Fruit fly (Drosophila melanogaster) whole organism, embryonic: ENCODE results near the gene CG15337.
A peak's percentile ranks its signal among the peaks of the same experiment; 100 is the strongest.

ENCODE experiments used
- Abd-B ChIP-seq: fragments of 200-800 bp; sonication (Bioruptor generic); optimal IDR thresholded peaks from 2 replicates; lab custom pipeline; 2018; ENCODE audit warnings: missing biosample characterization, mild to moderate bottlenecking, missing genetic modification characterization, moderate library complexity
- Adf1 ChIP-seq: fragments of 200-800 bp; sonication (Bioruptor generic); IDR thresholded peaks from 2 replicates; pipeline ENCODE4 v1.3.6; 2022; ENCODE audit warnings: missing biosample characterization, missing genetic modification characterization
- Atf6 ChIP-seq: fragments of 200-800 bp; sonication (Bioruptor generic); IDR thresholded peaks from 2 replicates; pipeline ENCODE4 v1.3.6; 2022; ENCODE audit warnings: missing biosample characterization, missing genetic modification characterization
- B-H2 ChIP-seq: fragments of 200-800 bp; sonication (Bioruptor generic); optimal IDR thresholded peaks from 2 replicates; lab custom pipeline; 2018; ENCODE audit warnings: missing biosample characterization, mild to moderate bottlenecking, missing genetic modification characterization
- BtbVII ChIP-seq: fragments of 200-800 bp; sonication (Bioruptor generic); optimal IDR thresholded peaks from 3 replicates; lab custom pipeline; 2017; ENCODE audit warnings: missing biosample characterization, mild to moderate bottlenecking, missing genetic modification characterization
- CG12219 ChIP-seq: fragments of 200-800 bp; sonication (Bioruptor generic); optimal IDR thresholded peaks from 3 replicates; lab custom pipeline; 2018; ENCODE audit warnings: missing biosample characterization, mild to moderate bottlenecking, missing genetic modification characterization
- CG12744 ChIP-seq: fragments of 200-800 bp; sonication (Bioruptor generic); optimal IDR thresholded peaks from 2 replicates; lab custom pipeline; 2016; ENCODE audit warnings: missing biosample characterization, missing genetic modification characterization
- CG13296 ChIP-seq: fragments of 200-800 bp; sonication (Bioruptor generic); optimal IDR thresholded peaks from 3 replicates; lab custom pipeline; 2018; ENCODE audit warnings: missing biosample characterization, mild to moderate bottlenecking, missing genetic modification characterization
- CG14860 ChIP-seq: fragments of 200-800 bp; sonication (Bioruptor generic); IDR thresholded peaks from 3 replicates; pipeline ENCODE4 v1.3.6; 2022; ENCODE audit warnings: missing biosample characterization, missing genetic modification characterization; ENCODE audit not compliant: partially characterized antibody
- CG15514 ChIP-seq: fragments of 200-800 bp; sonication (Bioruptor generic); optimal IDR thresholded peaks from 3 replicates; lab custom pipeline; 2017; ENCODE audit warnings: missing biosample characterization, missing genetic modification characterization, mild to moderate bottlenecking, moderate library complexity, missing genetic modification reagents
- CG18599 ChIP-seq: fragments of 200-800 bp; sonication (Bioruptor generic); optimal IDR thresholded peaks from 3 replicates; lab custom pipeline; 2017; ENCODE audit warnings: missing biosample characterization, missing genetic modification characterization, mild to moderate bottlenecking, moderate library complexity, missing genetic modification reagents
- CG31224 ChIP-seq: fragments of 200-800 bp; sonication (Bioruptor generic); IDR thresholded peaks from 2 replicates; pipeline ENCODE4 v1.3.6; 2022; ENCODE audit warnings: missing biosample characterization, missing genetic modification characterization
- CG31441 ChIP-seq: fragments of 200-800 bp; sonication (Bioruptor generic); IDR thresholded peaks from 2 replicates; pipeline ENCODE4 v1.3.6; 2022; ENCODE audit warnings: missing biosample characterization, missing genetic modification characterization
- CG34422 ChIP-seq: fragments of 200-800 bp; sonication (Bioruptor generic); IDR thresholded peaks from 3 replicates; pipeline ENCODE4 v1.3.6; 2022; ENCODE audit warnings: missing biosample characterization, missing genetic modification characterization
- CG42726 ChIP-seq: fragments of 200-800 bp; sonication (Bioruptor generic); IDR thresholded peaks from 2 replicates; pipeline ENCODE4 v1.3.6; 2022; ENCODE audit warnings: missing biosample characterization, missing genetic modification characterization; ENCODE audit not compliant: partially characterized antibody
- CG6813 ChIP-seq: fragments of 200-800 bp; sonication (Bioruptor generic); optimal IDR thresholded peaks from 2 replicates; lab custom pipeline; 2017; ENCODE audit warnings: missing biosample characterization, missing genetic modification characterization, mild to moderate bottlenecking, moderate library complexity, missing genetic modification reagents
- CG8388 ChIP-seq: fragments of 200-800 bp; sonication (Bioruptor generic); optimal IDR thresholded peaks from 2 replicates; lab custom pipeline; 2019; ENCODE audit warnings: missing biosample characterization, mild to moderate bottlenecking, missing genetic modification characterization, moderate library complexity
- CG8478 ChIP-seq: fragments of >200 bp; optimal IDR thresholded peaks from 2 replicates; lab custom pipeline; 2018
- CG9437 ChIP-seq: fragments of 200-800 bp; sonication (Bioruptor generic); optimal IDR thresholded peaks from 2 replicates; lab custom pipeline; 2018; ENCODE audit warnings: missing biosample characterization, mild to moderate bottlenecking, missing genetic modification characterization
- CG9609 ChIP-seq: fragments of 200-800 bp; sonication (Bioruptor generic); optimal IDR thresholded peaks from 3 replicates; lab custom pipeline; 2016; ENCODE audit warnings: missing biosample characterization, missing genetic modification characterization
- Dad ChIP-seq: fragments of 200-800 bp; sonication (Bioruptor generic); optimal IDR thresholded peaks from 3 replicates; lab custom pipeline; 2016; ENCODE audit warnings: missing biosample characterization, missing genetic modification characterization
- Dfd ChIP-seq, 2 experiments: fragments of >200 bp; optimal IDR thresholded peaks; 2 replicates each; lab custom pipeline; 2017; ENCODE audit warnings: missing biosample characterization in 2 of 2, missing genetic modification characterization in 2 of 2
- Fer1 ChIP-seq: fragments of 200-800 bp; sonication (Bioruptor generic); optimal IDR thresholded peaks from 2 replicates; lab custom pipeline; 2017; ENCODE audit warnings: missing biosample characterization, mild to moderate bottlenecking, missing genetic modification characterization
- Hey ChIP-seq: fragments of 200-800 bp; sonication (Bioruptor generic); optimal IDR thresholded peaks from 3 replicates; lab custom pipeline; 2018; ENCODE audit warnings: missing biosample characterization, mild to moderate bottlenecking, missing genetic modification characterization
- Hmr ChIP-seq: fragments of 200-800 bp; sonication (Bioruptor generic); optimal IDR thresholded peaks from 3 replicates; lab custom pipeline; 2017; ENCODE audit warnings: mild to moderate bottlenecking, missing biosample characterization, missing genetic modification reagents, missing genetic modification characterization
- Hsf ChIP-seq: fragments of 200-800 bp; sonication (Bioruptor generic); optimal IDR thresholded peaks from 3 replicates; lab custom pipeline; 2016; ENCODE audit warnings: missing biosample characterization, missing genetic modification characterization
- Lim3 ChIP-seq: fragments of 200-800 bp; sonication (Bioruptor generic); IDR thresholded peaks from 2 replicates; pipeline ENCODE4 v1.3.6; 2022; ENCODE audit warnings: missing biosample characterization, missing genetic modification characterization
- Meics ChIP-seq: fragments of 200-800 bp; sonication (Bioruptor generic); optimal IDR thresholded peaks from 2 replicates; lab custom pipeline; 2017; ENCODE audit warnings: missing biosample characterization, mild to moderate bottlenecking, missing genetic modification characterization
- NC2α ChIP-seq: fragments of 200-800 bp; sonication (Bioruptor generic); optimal IDR thresholded peaks from 2 replicates; lab custom pipeline; 2016; ENCODE audit warnings: missing biosample characterization, missing genetic modification characterization
- Oaz ChIP-seq: fragments of 200-800 bp; sonication (Bioruptor generic); IDR thresholded peaks from 2 replicates; pipeline ENCODE4 v1.3.6; 2022; ENCODE audit warnings: missing biosample characterization, missing genetic modification characterization
- TFAM ChIP-seq: fragments of 200-800 bp; sonication (Bioruptor generic); optimal IDR thresholded peaks from 2 replicates; lab custom pipeline; 2017; ENCODE audit warnings: missing biosample characterization, missing genetic modification characterization, inconsistent platforms
- ara ChIP-seq: fragments of 200-800 bp; sonication (Bioruptor generic); IDR thresholded peaks from 2 replicates; pipeline ENCODE4 v1.3.6; 2022; ENCODE audit warnings: missing biosample characterization, missing genetic modification characterization
- az2 ChIP-seq: fragments of 200-800 bp; sonication (Bioruptor generic); optimal IDR thresholded peaks from 3 replicates; lab custom pipeline; 2016; ENCODE audit warnings: missing biosample characterization, missing genetic modification characterization
- chm ChIP-seq: fragments of 200-800 bp; sonication (Bioruptor generic); IDR thresholded peaks from 2 replicates; pipeline ENCODE4 v1.3.6; 2022; ENCODE audit warnings: missing biosample characterization, missing genetic modification characterization
- crp ChIP-seq, 2 experiments: fragments of 200-800 bp; sonication (Bioruptor generic); optimal IDR thresholded peaks; 2 replicates in 1 of 2; 3 replicates in 1 of 2; lab custom pipeline; 2017; ENCODE audit warnings: missing biosample characterization in 2 of 2, missing genetic modification characterization in 2 of 2, mild to moderate bottlenecking in 1 of 2, moderate library complexity in 1 of 2
- dan ChIP-seq: fragments of 200-800 bp; sonication (Bioruptor generic); IDR thresholded peaks from 2 replicates; pipeline ENCODE4 v1.3.6; 2022; ENCODE audit warnings: missing biosample characterization, missing genetic modification characterization
- dimm ChIP-seq: fragments of 200-800 bp; sonication (Bioruptor generic); IDR thresholded peaks from 2 replicates; pipeline ENCODE4 v1.3.6; 2022; ENCODE audit warnings: missing biosample characterization, missing genetic modification characterization
- en ChIP-seq: fragments of 200-800 bp; sonication (Bioruptor generic); optimal IDR thresholded peaks from 2 replicates; lab custom pipeline; 2016; ENCODE audit warnings: missing biosample characterization, missing genetic modification characterization
- eve ChIP-seq, 2 experiments: fragments of >200 bp; optimal IDR thresholded peaks; 2 replicates each; lab custom pipeline; 2017; ENCODE audit warnings: missing biosample characterization in 2 of 2, missing genetic modification characterization in 2 of 2
- hb ChIP-seq: fragments of 200-800 bp; sonication (Bioruptor generic); IDR thresholded peaks from 3 replicates; pipeline ENCODE4 v1.3.6; 2022; ENCODE audit warnings: missing biosample characterization, missing genetic modification characterization; ENCODE audit not compliant: partially characterized antibody
- hbn ChIP-seq: fragments of 200-800 bp; sonication (Bioruptor generic); IDR thresholded peaks from 2 replicates; pipeline ENCODE4 v1.3.6; 2022; ENCODE audit warnings: missing biosample characterization, missing genetic modification characterization; ENCODE audit not compliant: partially characterized antibody
- ind ChIP-seq: fragments of 200-800 bp; sonication (Bioruptor generic); optimal IDR thresholded peaks from 3 replicates; lab custom pipeline; 2016; ENCODE audit warnings: missing biosample characterization, missing genetic modification characterization
- lola ChIP-seq, 3 experiments: fragments of >200 bp in 2 of 3; fragments of 200-800 bp in 1 of 3; sonication (Bioruptor generic) in 1 of 3; optimal IDR thresholded peaks; 2 replicates each; lab custom pipeline; 2017 to 2019; ENCODE audit warnings: missing biosample characterization in 3 of 3, missing genetic modification characterization in 3 of 3, mild to moderate bottlenecking in 1 of 3, moderate library complexity in 1 of 3
- maf-S ChIP-seq: fragments of 200-800 bp; sonication (Bioruptor generic); optimal IDR thresholded peaks from 2 replicates; lab custom pipeline; 2016; ENCODE audit warnings: missing biosample characterization, missing genetic modification characterization
- odd ChIP-seq: fragments of 200-800 bp; sonication (Bioruptor generic); optimal IDR thresholded peaks from 2 replicates; lab custom pipeline; 2017; ENCODE audit warnings: missing biosample characterization, mild to moderate bottlenecking, missing genetic modification characterization
- shn ChIP-seq: fragments of 200-800 bp; sonication (Bioruptor generic); optimal IDR thresholded peaks from 3 replicates; lab custom pipeline; 2016; ENCODE audit warnings: missing biosample characterization, missing genetic modification characterization
- sisA ChIP-seq: fragments of 200-800 bp; sonication (Bioruptor generic); IDR thresholded peaks from 2 replicates; pipeline ENCODE4 v1.3.6; 2022; ENCODE audit warnings: missing biosample characterization, missing genetic modification characterization
- sob ChIP-seq: fragments of 200-800 bp; sonication (Bioruptor generic); IDR thresholded peaks from 2 replicates; pipeline ENCODE4 v1.3.6; 2022; ENCODE audit warnings: missing biosample characterization, missing genetic modification characterization
- toy ChIP-seq: fragments of 200-800 bp; sonication (Bioruptor generic); IDR thresholded peaks from 2 replicates; pipeline ENCODE4 v1.3.6; 2022; ENCODE audit warnings: missing biosample characterization, missing genetic modification characterization
- tup ChIP-seq: fragments of 200-800 bp; sonication (Bioruptor generic); optimal IDR thresholded peaks from 2 replicates; lab custom pipeline; 2016; ENCODE audit warnings: missing biosample characterization, mild to moderate bottlenecking, missing genetic modification characterization, moderate library complexity

The CG15337 gene

dm6 chrX:8178165-8178955, 18.5 kb downstream of the CG15337 start, which contains the start of gene sdt (continued):
- no peak for TF ChIP-seq hbn (GFP tag; lab: Robert Waterston, UW)
- no peak for TF ChIP-seq B-H2
- no peak for TF ChIP-seq az2 (GFP tag; lab: Kevin White, UChicago)
- TF ChIP-seq CG18599 (GFP tag; lab: Kevin White, UChicago), result peak; percentile 21
- no peak for TF ChIP-seq NC2α (GFP tag; lab: Kevin White, UChicago)
- no peak for TF ChIP-seq eve (GFP tag; optimal IDR thresholded peaks at IDR 0.05; lab: Kevin White, UChicago)
- TF ChIP-seq CG12219 (GFP tag; lab: Kevin White, UChicago), result no peak
- TF ChIP-seq Abd-B, result peak; percentile 36
- no peak for TF ChIP-seq odd
- no peak for TF ChIP-seq toy (GFP tag; lab: Robert Waterston, UW)
- no peak for TF ChIP-seq CG14860 (GFP tag; lab: Robert Waterston, UW)
- no peak; the same call in 1 of the 2 replicates for TF ChIP-seq CG31441 (GFP tag; lab: Robert Waterston, UW)
- no peak for TF ChIP-seq Fer1 (GFP tag; lab: Kevin White, UChicago)
- no peak for TF ChIP-seq CG8478 (lab: Kevin White, UChicago)
- TF ChIP-seq BtbVII (GFP tag; lab: Kevin White, UChicago), result no peak
- no peak for TF ChIP-seq CG12744
- TF ChIP-seq Atf6 (GFP tag; lab: Robert Waterston, UW), result no peak
- TF ChIP-seq tup (GFP tag; lab: Kevin White, UChicago), result no peak
- no peak for TF ChIP-seq CG42726 (GFP tag; lab: Robert Waterston, UW)
- no peak for TF ChIP-seq Hsf
- no peak for TF ChIP-seq dimm (GFP tag; lab: Robert Waterston, UW)
- 0 out of 2 replicates have a peak, but pooled peaks have one; percentile 34 for TF ChIP-seq sob
- TF ChIP-seq CG34422, result no peak
- TF ChIP-seq CG8388 (GFP tag; lab: Kevin White, UChicago), result no peak
- no peak for TF ChIP-seq CG6813 (GFP tag; lab: Kevin White, UChicago)
- TF ChIP-seq Dad, result no peak
- TF ChIP-seq sisA (GFP tag; lab: Robert Waterston, UW), result no peak
- TF ChIP-seq Hmr (GFP tag; lab: Kevin White, UChicago), result no peak
- peak; percentile 46; the same call in 1 of the 2 replicates for TF ChIP-seq chm (GFP tag; lab: Robert Waterston, UW)
- TF ChIP-seq CG15514, result peak; percentile 2
- TF ChIP-seq Meics (GFP tag; lab: Kevin White, UChicago), result no peak
- TF ChIP-seq maf-S (GFP tag; lab: Kevin White, UChicago), result no peak
- TF ChIP-seq crp (GFP tag; optimal IDR thresholded peaks at IDR 0.05; lab: Kevin White, UChicago), result no peak
- TF ChIP-seq CG31224, result no peak
- no peak for TF ChIP-seq shn (GFP tag; lab: Kevin White, UChicago)
- TF ChIP-seq lola (GFP tag; optimal IDR thresholded peaks at IDR 0.05; lab: Kevin White, UChicago), result no peak
- no peak for TF ChIP-seq Hey (tag; lab: Kevin White, UChicago)
- TF ChIP-seq dan, result no peak
- no peak for TF ChIP-seq Lim3 (GFP tag; lab: Robert Waterston, UW)
- no peak for TF ChIP-seq en
- no peak for TF ChIP-seq hb (GFP tag; lab: Robert Waterston, UW)
- TF ChIP-seq Oaz (GFP tag; lab: Robert Waterston, UW), result no peak
- no peak for TF ChIP-seq TFAM
- TF ChIP-seq CG9609, result no peak
- no peak for TF ChIP-seq ind (GFP tag; lab: Kevin White, UChicago)
- peak; percentile 43 for TF ChIP-seq CG9437 (GFP tag; lab: Kevin White, UChicago)
- TF ChIP-seq CG13296 (GFP tag; lab: Kevin White, UChicago), result no peak
- TF ChIP-seq ara, result no peak
- TF ChIP-seq Dfd (GFP tag; optimal IDR thresholded peaks at IDR 0.05; lab: Kevin White, UChicago), result no peak
- TF ChIP-seq Adf1, result peak; percentile 90
